Worm (Caenorhabditis elegans): ENCODE measurements around the gene Y116A8C.30.
A peak's percentile ranks its signal among the peaks of the same experiment; 100 is the strongest.
"Not testable (repeated sequence)": the region's sequence is repeated elsewhere in the genome, so short reads cannot be mapped to it uniquely, and the experiment has no call there.

Gene Y116A8C.30

DNA sequence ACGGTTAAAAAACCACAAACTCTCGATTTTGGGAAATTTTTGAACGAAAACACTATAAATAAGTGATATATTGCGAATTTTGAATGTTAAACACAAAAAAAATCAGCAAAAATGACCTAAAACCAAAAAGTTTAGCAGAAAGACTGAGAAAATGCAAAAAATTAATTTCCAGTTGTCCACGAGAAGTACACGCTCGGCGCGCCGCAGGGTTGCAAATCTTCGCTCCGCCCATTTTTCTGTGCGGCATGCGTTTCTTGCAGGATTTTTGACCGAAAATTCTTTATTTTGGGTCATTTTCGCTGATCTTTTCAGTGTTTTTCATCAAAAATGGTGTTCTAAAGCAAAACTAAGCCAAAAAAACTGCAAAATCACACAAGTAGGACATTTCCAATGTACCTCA, 18.7 kb downstream of the Y116A8C.30 start:
- no peak for TF ChIP-seq ref-1 (GFP tag; conservative IDR thresholded peaks at IDR 0.05)
- TF ChIP-seq med-1 (GFP tag; optimal IDR thresholded peaks at IDR 0.05; ENCODE audit: insufficient read depth), result no peak
- TF ChIP-seq ztf-23 (GFP tag; IDR thresholded peaks at IDR 0.05), result no peak

DNA sequence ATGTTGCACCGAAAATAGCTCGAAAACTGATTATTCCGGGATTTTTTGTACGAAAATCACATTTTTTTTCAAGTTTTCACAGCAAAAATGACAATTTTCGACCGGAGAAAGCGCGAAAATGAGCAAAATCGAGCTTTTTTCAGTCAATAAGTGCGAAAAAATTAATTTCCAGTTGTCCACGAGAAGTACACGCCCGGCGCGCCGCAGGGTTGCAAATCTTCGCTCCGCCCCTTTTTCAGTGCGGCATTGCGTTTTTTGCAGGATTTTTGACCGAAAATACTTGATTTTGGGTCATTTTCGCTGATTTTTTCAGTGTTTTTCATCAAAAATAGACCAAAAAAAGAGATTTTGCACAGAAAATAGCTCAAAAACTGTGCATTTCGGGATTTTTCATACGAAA, 19.2 kb downstream of the Y116A8C.30 start:
- TF ChIP-seq cog-1 (tag; optimal IDR thresholded peaks at IDR 0.05) (no peak), klf-2 (GFP tag; conservative IDR thresholded peaks at IDR 0.05) (no peak), T22C8.4 (GFP tag; IDR thresholded peaks at IDR 0.05) (no peak), flt-1 (GFP tag; IDR thresholded peaks at IDR 0.05) (no peak), ztf-23 (GFP tag; IDR thresholded peaks at IDR 0.05) (no peak), ztf-29 (GFP tag; IDR thresholded peaks at IDR 0.05) (no peak), med-1 (GFP tag; optimal IDR thresholded peaks at IDR 0.05; ENCODE audit: insufficient read depth) (no peak), ref-1 (GFP tag; conservative IDR thresholded peaks at IDR 0.05) (no peak), tab-1 (GFP tag; IDR thresholded peaks at IDR 0.05) (no peak)

DNA sequence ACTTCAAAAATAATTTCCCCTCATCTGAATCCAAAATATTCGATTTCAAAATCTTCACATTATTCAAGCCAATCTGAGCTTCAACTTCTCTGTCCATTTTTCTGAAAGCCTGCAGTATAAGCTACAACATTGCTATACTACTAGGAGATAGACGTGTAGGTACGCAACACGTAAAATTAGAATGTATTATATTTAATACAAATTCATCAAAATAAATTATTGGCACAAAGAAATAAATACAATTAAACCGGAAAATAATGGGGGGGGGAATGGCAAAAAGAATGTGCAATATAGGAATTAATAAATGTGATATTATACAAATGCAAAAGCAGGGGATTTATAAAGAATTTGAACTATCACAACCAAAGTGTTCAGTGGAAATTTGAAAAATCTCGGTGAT, 24.9 kb downstream of the Y116A8C.30 start, which contains the start of gene Y116A8C.25:
Gene Y116A8C.25 (minus strand): TSS at position 101 of the 400 bp plus-strand sequence.
- TF ChIP-seq ztf-29 (GFP tag; IDR thresholded peaks at IDR 0.05) (no peak), ztf-23 (GFP tag; IDR thresholded peaks at IDR 0.05) (no peak), cog-1 (tag; optimal IDR thresholded peaks at IDR 0.05) (no peak), ref-1 (GFP tag; conservative IDR thresholded peaks at IDR 0.05) (no peak), med-1 (GFP tag; optimal IDR thresholded peaks at IDR 0.05; ENCODE audit: insufficient read depth) (no peak), klf-2 (GFP tag; conservative IDR thresholded peaks at IDR 0.05) (no peak), T22C8.4 (GFP tag; IDR thresholded peaks at IDR 0.05) (no peak), flt-1 (GFP tag; IDR thresholded peaks at IDR 0.05) (no peak), tab-1 (GFP tag; IDR thresholded peaks at IDR 0.05) (no peak)

DNA sequence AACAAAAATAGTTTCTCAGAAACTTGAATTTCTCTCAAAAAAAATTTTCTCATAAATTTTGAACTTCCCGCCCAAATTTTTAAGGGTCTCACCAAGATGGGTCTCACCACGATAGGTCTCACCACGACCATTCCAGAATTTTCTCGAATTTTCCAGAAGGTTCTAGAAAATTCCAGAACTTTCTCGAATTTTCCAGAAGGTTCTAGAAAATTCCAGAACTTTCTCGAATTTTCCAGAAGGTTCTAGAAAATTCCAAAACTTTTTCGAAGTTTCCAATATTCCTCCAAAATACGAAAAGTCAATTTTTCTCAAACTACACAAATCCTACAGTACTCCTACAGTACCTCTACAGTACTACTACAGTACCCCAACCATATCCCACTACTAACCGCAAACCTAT, 27.5 kb downstream of the Y116A8C.30 start:
- TF ChIP-seq flt-1 (GFP tag; IDR thresholded peaks at IDR 0.05), result peak; percentile 67; the same call in 1 of the 2 replicates

DNA sequence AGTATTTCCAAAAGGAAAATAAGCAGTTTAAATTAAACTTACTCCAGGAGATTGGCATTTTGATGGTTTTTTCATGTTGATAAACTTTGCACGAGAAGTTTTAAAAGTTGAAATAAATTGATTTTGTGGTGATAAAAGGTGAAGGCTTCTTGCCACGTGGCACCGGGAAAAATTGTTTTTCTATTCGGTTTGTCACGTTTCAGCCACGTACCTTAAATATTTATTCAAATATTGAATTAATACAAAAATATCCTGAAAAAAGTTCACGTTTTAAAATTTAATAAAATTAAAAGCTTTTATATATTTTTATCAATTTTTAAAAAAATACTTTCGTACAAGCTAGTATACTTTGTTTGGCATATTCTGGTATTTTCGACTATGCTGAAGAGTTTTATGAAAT, 32.7 kb downstream of the Y116A8C.30 start, which contains the start of gene Y116A8C.24:
Gene Y116A8C.24 (minus strand): TSS at position 101 of the 400 bp plus-strand sequence.
- not testable (repeated sequence) for TF ChIP-seq tab-1 (GFP tag; IDR thresholded peaks at IDR 0.05); ref-1 (GFP tag; conservative IDR thresholded peaks at IDR 0.05); cog-1 (tag; optimal IDR thresholded peaks at IDR 0.05)

DNA sequence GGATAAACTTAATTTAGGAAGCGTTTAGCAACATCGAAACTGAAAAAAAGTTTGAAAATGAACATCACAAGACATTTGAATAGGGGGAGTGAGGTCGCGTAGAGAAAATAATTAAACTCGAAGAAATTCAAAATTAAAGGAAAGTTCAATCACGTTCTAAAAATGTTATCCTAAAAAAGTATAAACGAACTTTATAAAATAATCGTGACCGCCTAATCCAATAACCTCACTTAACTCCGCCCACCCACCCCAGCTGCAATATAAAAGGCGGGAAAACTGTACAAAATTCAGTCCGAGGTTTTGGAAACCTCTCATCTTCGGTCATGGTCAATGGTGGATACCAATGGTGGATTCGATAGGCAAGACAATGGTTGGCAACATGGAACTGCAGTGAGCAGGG, 38.6 kb downstream of the Y116A8C.30 start, which contains the start of gene Y116A8C.465:
Gene Y116A8C.465 (plus strand): TSS at position 301 of the 400 bp plus-strand sequence.
- not testable (repeated sequence) for TF ChIP-seq cog-1 (tag; optimal IDR thresholded peaks at IDR 0.05); ztf-23 (GFP tag; IDR thresholded peaks at IDR 0.05); ref-1 (GFP tag; conservative IDR thresholded peaks at IDR 0.05)

DNA sequence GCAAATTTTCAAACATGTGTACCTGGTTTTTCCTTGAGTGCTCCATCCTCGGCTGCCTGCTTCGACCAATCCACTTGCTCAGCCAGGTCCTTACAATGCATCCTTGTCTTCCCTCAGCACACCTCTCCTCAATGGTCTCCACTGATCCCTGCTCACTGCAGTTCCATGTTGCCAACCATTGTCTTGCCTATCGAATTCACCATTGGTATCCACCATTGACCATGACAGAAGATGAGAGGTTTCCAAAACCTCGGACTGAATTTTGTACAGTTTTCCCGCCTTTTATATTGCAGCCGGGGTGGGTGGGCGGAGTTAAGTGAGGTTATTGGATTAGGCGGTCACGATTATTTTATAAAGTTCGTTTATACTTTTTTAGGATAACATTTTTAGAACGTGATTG, 39.8 kb downstream of the Y116A8C.30 start, which contains the start of gene Y116A8C.467:
Gene Y116A8C.467 (minus strand): TSS at position 101 of the 400 bp plus-strand sequence.
- TF ChIP-seq med-1 (GFP tag; optimal IDR thresholded peaks at IDR 0.05; ENCODE audit: insufficient read depth); tab-1 (GFP tag; IDR thresholded peaks at IDR 0.05); ref-1 (GFP tag; conservative IDR thresholded peaks at IDR 0.05): not testable (repeated sequence)

DNA sequence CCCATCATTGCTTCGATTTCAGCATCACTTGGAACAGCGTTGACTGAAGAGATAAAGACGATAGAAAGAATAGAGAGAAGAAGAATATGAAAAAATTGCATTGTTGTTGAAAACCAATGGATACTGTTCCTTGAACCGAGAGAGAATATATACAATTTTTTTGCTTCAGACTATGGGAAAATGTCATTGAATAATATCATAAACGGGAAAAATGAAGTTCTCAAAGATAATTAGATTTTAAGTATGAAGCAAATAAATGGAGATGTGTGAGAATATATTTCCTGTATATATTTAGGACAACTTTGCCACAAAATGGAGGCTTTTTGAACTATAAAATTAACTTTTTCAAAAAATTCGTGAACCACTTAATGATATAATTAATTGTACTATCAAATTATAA, 45.5 kb downstream of the Y116A8C.30 start, which contains the start of gene Y116A8C.44:
Gene Y116A8C.44 (minus strand): TSS at position 101 of the 400 bp plus-strand sequence.
- no peak for TF ChIP-seq flt-1 (GFP tag; IDR thresholded peaks at IDR 0.05)

DNA sequence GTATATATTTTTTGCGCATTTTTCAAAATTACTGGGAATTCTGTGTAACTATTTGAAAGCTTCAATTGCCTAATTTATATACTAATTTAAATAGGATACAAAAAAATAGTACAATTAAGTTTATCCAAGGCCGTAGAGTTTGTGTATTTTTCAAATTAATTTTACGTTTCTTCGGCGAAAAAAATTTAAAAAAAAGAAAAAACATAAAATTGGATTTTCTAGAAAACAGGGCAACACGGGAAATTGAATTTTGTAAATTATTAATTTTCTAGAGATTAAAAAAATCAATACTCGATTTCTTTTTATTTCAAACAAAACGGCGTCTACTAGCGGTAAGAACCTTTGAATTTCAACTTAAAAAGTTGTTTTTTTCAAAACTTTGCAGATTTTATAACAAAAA, 50.3 kb downstream of the Y116A8C.30 start, which contains the start of gene Y116A8C.23:
Gene Y116A8C.23 (plus strand): TSS at position 301 of the 400 bp plus-strand sequence.
- no peak for TF ChIP-seq cog-1 (tag; optimal IDR thresholded peaks at IDR 0.05)
- no peak for TF ChIP-seq med-1 (GFP tag; optimal IDR thresholded peaks at IDR 0.05; ENCODE audit: insufficient read depth)
- TF ChIP-seq ztf-23 (GFP tag; IDR thresholded peaks at IDR 0.05), result no peak
- TF ChIP-seq ztf-29 (GFP tag; IDR thresholded peaks at IDR 0.05), result no peak
- TF ChIP-seq tab-1 (GFP tag; IDR thresholded peaks at IDR 0.05), result no peak

Measured in whole organism, midembryonic.